Worm (Caenorhabditis elegans) whole organism, early embryonic: Measurements from ENCODE around the gene B0035.22.

Source experiments
- aly-1 ChIP-seq: sonication (generic microtip); optimal IDR thresholded peaks from 2 replicates; lab custom pipeline; 2016; ENCODE audit warnings: missing genetic modification characterization, missing compliant biosample characterization
- ceh-36 ChIP-seq: sonication (generic microtip); optimal IDR thresholded peaks from 2 replicates; lab custom pipeline; 2016; ENCODE audit warnings: missing genetic modification characterization, inconsistent platforms, missing compliant biosample characterization
- flt-1 ChIP-seq: fragments of 200-800 bp; sonication (Bioruptor generic); IDR thresholded peaks from 2 replicates; pipeline ENCODE4 v1.3.6; 2022; ENCODE audit warnings: missing genetic modification characterization, missing compliant biosample characterization
- tbx-37 ChIP-seq: fragments of 200-800 bp; sonication (Bioruptor generic); conservative IDR thresholded peaks from 2 replicates; pipeline ENCODE4 v1.3.6; 2022; ENCODE audit warnings: missing genetic modification reagents, missing genetic modification characterization, missing compliant biosample characterization

DNA sequence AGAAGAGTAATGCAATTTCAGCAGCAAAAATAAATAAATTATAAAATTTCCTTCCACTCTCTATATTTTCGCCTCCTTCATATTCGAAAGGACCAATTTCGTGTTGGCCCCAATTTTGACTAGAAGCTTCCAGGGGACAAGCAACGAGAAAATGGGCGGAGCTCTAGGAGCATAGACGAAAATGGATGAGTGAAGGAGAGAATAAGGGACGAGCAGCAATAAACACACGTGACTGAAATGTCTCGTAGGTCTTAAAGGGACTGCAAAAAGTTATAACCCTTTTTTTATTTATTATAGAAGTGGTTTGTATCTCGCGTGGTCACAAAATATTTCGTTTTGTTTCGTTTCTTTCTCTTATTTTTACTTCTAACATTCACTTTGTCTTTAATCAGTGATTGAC, 34.8 kb downstream of the B0035.22 start:
- TF ChIP-seq tbx-37 (no peak), ceh-36 (tag; lab: Kevin White, UChicago) (no peak), flt-1 (no peak), aly-1 (tag; lab: Kevin White, UChicago) (no peak)
